Worm (Caenorhabditis elegans): Measurements from ENCODE around the gene F47C12.13.

Gene F47C12.13

ce11 chrIV:4028177-4028576 lies 34.0 kb upstream of the F47C12.13 start (continued):
- TF ChIP-seq dpl-1 (GFP tag; optimal IDR thresholded peaks at IDR 0.05) (no peak), zim-3 (tag; optimal IDR thresholded peaks at IDR 0.05) (no peak), F39B2.1 (GFP tag; IDR thresholded peaks at IDR 0.05) (no peak), ZK185.1 (tag; optimal IDR thresholded peaks at IDR 0.05; ENCODE audit: poor library complexity, severe bottlenecking) (no peak), cebp-2 (GFP tag; IDR thresholded peaks at IDR 0.05) (no peak), lin-40 (tag; optimal IDR thresholded peaks at IDR 0.05) (peak; percentile 68), sea-2 (GFP tag; IDR thresholded peaks at IDR 0.05) (no peak), hsf-1 (GFP tag; IDR thresholded peaks at IDR 0.05) (no peak), gei-17 (GFP tag; optimal IDR thresholded peaks at IDR 0.05) (peak; percentile 16), sdz-38 (tag; optimal IDR thresholded peaks at IDR 0.05) (no peak), mxl-1 (tag; optimal IDR thresholded peaks at IDR 0.05) (no peak), him-1 (tag; optimal IDR thresholded peaks at IDR 0.05) (no peak), snpc-1.3 (tag; optimal IDR thresholded peaks at IDR 0.05; ENCODE audit: insufficient read depth) (no peak), pha-4 (tag; optimal IDR thresholded peaks at IDR 0.05) (no peak), madf-10 (tag; optimal IDR thresholded peaks at IDR 0.05) (peak; percentile 45)

- TF ChIP-seq nhr-80 (tag; optimal IDR thresholded peaks at IDR 0.05) (peak; percentile 21), atf-7 (tag; optimal IDR thresholded peaks at IDR 0.05) (peak; percentile 15), ets-4 (GFP tag; optimal IDR thresholded peaks at IDR 0.05) (peak; percentile 34), F49E8.2 (tag; optimal IDR thresholded peaks at IDR 0.05; ENCODE audit: insufficient read depth) (no peak)
These were observed 33.1 kb upstream of the F47C12.13 start for ce11 chrIV:4027106-4027888.

DNA sequence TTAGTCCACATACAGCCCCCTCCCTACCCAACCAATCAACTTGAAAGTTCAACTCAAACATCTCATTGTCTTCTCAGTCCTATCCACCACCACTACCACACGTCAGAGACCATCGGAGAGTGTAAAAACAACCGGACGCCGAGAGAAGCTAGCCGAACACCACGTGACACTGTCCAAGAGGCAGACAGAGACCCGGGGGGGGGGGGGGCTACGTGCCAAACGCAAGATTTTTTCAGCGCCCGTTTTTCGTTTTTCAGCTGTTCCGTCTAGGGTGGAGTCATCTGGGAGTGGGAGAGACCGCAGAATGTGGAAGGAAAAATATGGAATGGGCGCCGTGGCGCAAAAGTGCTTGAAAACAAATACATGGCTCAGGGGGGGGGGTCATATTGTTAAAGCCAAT lies 31.7 kb upstream of the F47C12.13 start:
- 0 out of 2 replicates have a peak, but pooled peaks have one; percentile 9 for TF ChIP-seq F37B4.10 (GFP tag; IDR thresholded peaks at IDR 0.05)
- TF ChIP-seq B0336.3 (GFP tag; IDR thresholded peaks at IDR 0.05) = 0 out of 2 replicates have a peak, but pooled peaks have one; percentile 32
- TF ChIP-seq nfya-2 (GFP tag; IDR thresholded peaks at IDR 0.05) = no peak
- TF ChIP-seq mcd-1 (GFP tag; IDR thresholded peaks at IDR 0.05) = peak; percentile 53; the same call in 1 of the 2 replicates
- TF ChIP-seq ceh-27 (GFP tag; optimal IDR thresholded peaks at IDR 0.05) = peak; percentile 77
- TF ChIP-seq ztf-25 (GFP tag; IDR thresholded peaks at IDR 0.05) = no peak
- peak; percentile 46 for TF ChIP-seq lin-40 (tag; optimal IDR thresholded peaks at IDR 0.05)
- 0 out of 2 replicates have a peak, but pooled peaks have one; percentile 57 for TF ChIP-seq nfyb-1 (GFP tag; IDR thresholded peaks at IDR 0.05)
- TF ChIP-seq ceh-79 (tag; optimal IDR thresholded peaks at IDR 0.05) = no peak
- peak; percentile 50 for TF ChIP-seq attf-5 (GFP tag; optimal IDR thresholded peaks at IDR 0.05)
- no peak for TF ChIP-seq B0019.2 (GFP tag; conservative IDR thresholded peaks at IDR 0.05)
- no peak for TF ChIP-seq ceh-58 (GFP tag; IDR thresholded peaks at IDR 0.05)
- TF ChIP-seq egl-18 (GFP tag; IDR thresholded peaks at IDR 0.05) = no peak
- TF ChIP-seq madf-10 (tag; optimal IDR thresholded peaks at IDR 0.05) = no peak
- TF ChIP-seq dox-1 (GFP tag; IDR thresholded peaks at IDR 0.05) = 0 out of 2 replicates have a peak, but pooled peaks have one; percentile 34
- TF ChIP-seq him-1 (tag; optimal IDR thresholded peaks at IDR 0.05) = no peak
- TF ChIP-seq hmg-1.2 (GFP tag; IDR thresholded peaks at IDR 0.05) = peak; percentile 25; the same call in 1 of the 2 replicates
- TF ChIP-seq mel-28 (tag; optimal IDR thresholded peaks at IDR 0.05; ENCODE audit: borderline replicate concordance) = no peak
- peak; percentile 75 for TF ChIP-seq chd-7 (tag; optimal IDR thresholded peaks at IDR 0.05)
- peak; percentile 39 for TF ChIP-seq ztf-22 (GFP tag; optimal IDR thresholded peaks at IDR 0.05)
- TF ChIP-seq C06A6.2 (GFP tag; conservative IDR thresholded peaks at IDR 0.05) = 0 out of 2 replicates have a peak, but pooled peaks have one; percentile 37
- peak; percentile 72 for TF ChIP-seq somi-1 (GFP tag; optimal IDR thresholded peaks at IDR 0.05)
- 0 out of 2 replicates have a peak, but pooled peaks have one; percentile 25 for TF ChIP-seq lin-26 (GFP tag; IDR thresholded peaks at IDR 0.05)
- TF ChIP-seq egrh-3 (GFP tag; IDR thresholded peaks at IDR 0.05) = peak; percentile 77
- peak; percentile 32; the same call in 1 of the 2 replicates for TF ChIP-seq K11D2.4 (GFP tag; IDR thresholded peaks at IDR 0.05)
- TF ChIP-seq lin-35 (GFP tag; optimal IDR thresholded peaks at IDR 0.05) = peak in 1 of 3 experiments; percentile 16
- peak; percentile 31 for TF ChIP-seq ztf-3 (GFP tag; optimal IDR thresholded peaks at IDR 0.05)
- TF ChIP-seq K12H6.12 (tag; optimal IDR thresholded peaks at IDR 0.05) = peak; percentile 81
